Worm (Caenorhabditis elegans): ENCODE data around the gene irld-3.

DNA sequence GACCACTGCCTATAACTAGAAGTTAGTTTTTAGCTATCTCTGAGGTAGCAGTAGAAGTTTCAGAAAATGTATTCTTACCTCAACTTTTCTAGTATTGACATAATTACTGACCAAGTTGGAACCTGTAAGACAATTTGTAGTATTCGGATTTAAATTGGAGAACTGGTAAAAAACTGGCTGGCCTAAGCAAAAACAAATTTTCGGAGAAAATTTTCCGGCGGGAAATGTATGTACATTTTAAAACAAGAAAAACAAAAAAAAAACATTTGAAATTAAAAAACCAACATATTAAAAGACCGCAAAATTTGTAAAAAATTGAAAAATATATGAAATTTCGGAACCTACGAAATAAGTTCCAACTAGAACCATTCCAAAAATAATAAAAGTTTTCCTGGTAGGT lies 8.5 kb upstream of the irld-3 start, which contains the start of gene srab-11:
- TF ChIP-seq ceh-2 (tag; optimal IDR thresholded peaks at IDR 0.05): no peak
- no peak for TF ChIP-seq dve-1 (tag; optimal IDR thresholded peaks at IDR 0.05)
- TF ChIP-seq pat-9 (tag; optimal IDR thresholded peaks at IDR 0.05): no peak
- no peak for TF ChIP-seq unc-42 (tag; optimal IDR thresholded peaks at IDR 0.05)
- TF ChIP-seq K09A11.1 (tag; optimal IDR thresholded peaks at IDR 0.05; ENCODE audit: insufficient read depth): no peak
- TF ChIP-seq nhr-11 (tag; optimal IDR thresholded peaks at IDR 0.05): no peak
- no peak for TF ChIP-seq unc-86 (tag; optimal IDR thresholded peaks at IDR 0.05)
- TF ChIP-seq hlh-30 (tag; optimal IDR thresholded peaks at IDR 0.05; ENCODE audit: insufficient read depth): no peak
- TF ChIP-seq pag-3 (tag; optimal IDR thresholded peaks at IDR 0.05; ENCODE audit: borderline replicate concordance): no peak
- TF ChIP-seq elt-4 (tag; optimal IDR thresholded peaks at IDR 0.05): no peak
